Fruit fly (Drosophila melanogaster): Measurements from ENCODE around the gene Dyro.
A peak's percentile ranks its signal among the peaks of the same experiment; 100 is the strongest.

Dyro gene

dm6 chr3L:11310728-11311127, 15.0 kb upstream of the Dyro start (continued):
- TF ChIP-seq gem (tag; optimal IDR thresholded peaks at IDR 0.05) (peak; percentile 66), Hmr (GFP tag; optimal IDR thresholded peaks at IDR 0.05) (peak; percentile 15), CG11723 (GFP tag; optimal IDR thresholded peaks at IDR 0.05) (no peak), CG14014 (GFP tag; IDR thresholded peaks at IDR 0.05) (no peak), CG12299 (tag; optimal IDR thresholded peaks at IDR 0.05) (no peak), CG10147 (GFP tag; optimal IDR thresholded peaks at IDR 0.05) (no peak), sim (GFP tag; IDR thresholded peaks at IDR 0.05) (0 out of 2 replicates have a peak, but pooled peaks have one; percentile 8), CG8924 (tag; optimal IDR thresholded peaks at IDR 0.05) (peak; percentile 41), tgo (GFP tag; IDR thresholded peaks at IDR 0.05) (peak; percentile 16; the same call in 1 of the 3 replicates), Six4 (GFP tag; optimal IDR thresholded peaks at IDR 0.05) (no peak)

dm6 chr3L:11309743-11310518, 14.2 kb upstream of the Dyro start:
- TF ChIP-seq D19A (tag; optimal IDR thresholded peaks at IDR 0.05) (peak; percentile 51), lab (GFP tag; optimal IDR thresholded peaks at IDR 0.05) (no peak), CG17612 (GFP tag; IDR thresholded peaks at IDR 0.05) (0 out of 2 replicates have a peak, but pooled peaks have one; percentile 20), CG7928 (GFP tag; optimal IDR thresholded peaks at IDR 0.05) (no peak), trh (GFP tag; optimal IDR thresholded peaks at IDR 0.05) (no peak), dan (GFP tag; IDR thresholded peaks at IDR 0.05) (no peak), Stat92E (GFP tag; optimal IDR thresholded peaks at IDR 0.05) (no peak), CG31365 (tag; optimal IDR thresholded peaks at IDR 0.05) (no peak), CG2889 (GFP tag; IDR thresholded peaks at IDR 0.05) (no peak), jigr1 (GFP tag; IDR thresholded peaks at IDR 0.05) (no peak), CG34224 (GFP tag; IDR thresholded peaks at IDR 0.05; ENCODE audit: partially characterized antibody) (no peak), HLH4C (GFP tag; IDR thresholded peaks at IDR 0.05; ENCODE audit: partially characterized antibody) (no peak), aop (GFP tag; IDR thresholded peaks at IDR 0.05) (no peak), luna (GFP tag; optimal IDR thresholded peaks at IDR 0.05) (no peak), prd (optimal IDR thresholded peaks at IDR 0.05) (no peak), prd (GFP tag; IDR thresholded peaks at IDR 0.05) (no peak), Kr (GFP tag; optimal IDR thresholded peaks at IDR 0.05) (no peak), Sox100B (GFP tag; optimal IDR thresholded peaks at IDR 0.05) (peak; percentile 18), CG12769 (tag; optimal IDR thresholded peaks at IDR 0.05) (no peak), CG10565 (GFP tag; optimal IDR thresholded peaks at IDR 0.05) (no peak), CG3407 (GFP tag; optimal IDR thresholded peaks at IDR 0.05) (no peak), CG12659 (GFP tag; optimal IDR thresholded peaks at IDR 0.05) (no peak), sc (optimal IDR thresholded peaks at IDR 0.05) (no peak), sc (GFP tag; optimal IDR thresholded peaks at IDR 0.05) (no peak), CG14050 (GFP tag; IDR thresholded peaks at IDR 0.05) (no peak), ftz-f1 (GFP tag; optimal IDR thresholded peaks at IDR 0.05) (no peak), Med (GFP tag) (peak; percentile 40), CG14860 (GFP tag; IDR thresholded peaks at IDR 0.05; ENCODE audit: partially characterized antibody) (no peak), Dll (GFP tag; IDR thresholded peaks at IDR 0.05; ENCODE audit: partially characterized antibody) (no peak), CG11504 (tag; optimal IDR thresholded peaks at IDR 0.05) (peak; percentile 65), Fer2 (tag; optimal IDR thresholded peaks at IDR 0.05) (no peak), Eip74EF (GFP tag; optimal IDR thresholded peaks at IDR 0.05) (no peak), MBD-R2 (GFP tag; IDR thresholded peaks at IDR 0.05) (no peak), schlank (tag; optimal IDR thresholded peaks at IDR 0.05) (no peak), CG1602 (GFP tag; optimal IDR thresholded peaks at IDR 0.05) (peak; percentile 1), gcm (GFP tag; optimal IDR thresholded peaks at IDR 0.05) (no peak), CG15073 (GFP tag; optimal IDR thresholded peaks at IDR 0.05) (no peak), Dp (GFP tag; optimal IDR thresholded peaks at IDR 0.05) (no peak)

Data from whole organism, embryonic.